Fruit fly (Drosophila melanogaster) whole organism, wandering third instar larva: ENCODE results near the gene CG42393.

ENCODE experiments used
- CG32264 ChIP-seq: fragments of 200-800 bp; sonication (Bioruptor generic); optimal IDR thresholded peaks from 2 replicates; lab custom pipeline; 2016; ENCODE audit warnings: missing biosample characterization, missing genetic modification characterization
- CG9705 ChIP-seq: fragments of 200-800 bp; sonication (Bioruptor generic); optimal IDR thresholded peaks from 2 replicates; lab custom pipeline; 2018; ENCODE audit warnings: missing biosample characterization, mild to moderate bottlenecking, missing genetic modification characterization
- CrebA ChIP-seq: fragments of 200-800 bp; sonication (Bioruptor generic); optimal IDR thresholded peaks from 2 replicates; lab custom pipeline; 2016; ENCODE audit warnings: missing biosample characterization, mild to moderate bottlenecking, missing genetic modification characterization, borderline replicate concordance
- Dfd ChIP-seq: fragments of >200 bp; optimal IDR thresholded peaks from 2 replicates; lab custom pipeline; 2017; ENCODE audit warnings: missing biosample characterization, missing genetic modification characterization
- Dif ChIP-seq: fragments of 200-275, 200-300 bp; sonication (Bioruptor generic); optimal IDR thresholded peaks from 2 replicates; lab custom pipeline; 2018; ENCODE audit warnings: missing biosample characterization, missing genetic modification characterization; ENCODE audit not compliant: partially characterized antibody
- GATAd ChIP-seq: sonication (Bioruptor generic); optimal IDR thresholded peaks from 2 replicates; lab custom pipeline; 2016; ENCODE audit warnings: missing biosample characterization, missing genetic modification characterization
- HLH106 ChIP-seq: fragments of 200-800 bp; optimal IDR thresholded peaks from 3 replicates; lab custom pipeline; 2019; ENCODE audit warnings: missing biosample characterization, mild to moderate bottlenecking, missing genetic modification characterization, moderate library complexity
- Hnf4 ChIP-seq: fragments of 200-800 bp; sonication (Bioruptor generic); optimal IDR thresholded peaks from 2 replicates; lab custom pipeline; 2016; ENCODE audit warnings: missing biosample characterization, mild to moderate bottlenecking, missing genetic modification characterization
- Hr78 ChIP-seq: fragments of >200 bp; optimal IDR thresholded peaks from 2 replicates; lab custom pipeline; 2017; ENCODE audit warnings: missing biosample characterization, missing genetic modification characterization
- Hr83 ChIP-seq: fragments of 200-300 bp; sonication (Bioruptor generic); optimal IDR thresholded peaks from 2 replicates; lab custom pipeline; 2016; ENCODE audit warnings: missing biosample characterization, mild to moderate bottlenecking, missing genetic modification characterization, moderate library complexity; ENCODE audit not compliant: poor library complexity, severe bottlenecking
- Jra ChIP-seq: sonication (Bioruptor generic); optimal IDR thresholded peaks from 2 replicates; lab custom pipeline; 2016; ENCODE audit warnings: missing biosample characterization, missing genetic modification characterization
- Mio ChIP-seq: sonication (Bioruptor generic); optimal IDR thresholded peaks from 2 replicates; lab custom pipeline; 2016; ENCODE audit warnings: missing biosample characterization, missing genetic modification characterization
- Myc ChIP-seq: fragments of >200 bp; optimal IDR thresholded peaks from 2 replicates; lab custom pipeline; 2017
- N ChIP-seq: fragments of >200 bp; optimal IDR thresholded peaks from 2 replicates; lab custom pipeline; 2018; ENCODE audit warnings: missing biosample characterization, missing external identifiers, missing genetic modification characterization
- Rel ChIP-seq, 2 experiments: fragments of 200-800 bp; sonication (Bioruptor generic) in 1 of 2; optimal IDR thresholded peaks; 2 replicates in 1 of 2; 3 replicates in 1 of 2; lab custom pipeline; 2016 to 2019; ENCODE audit warnings: mild to moderate bottlenecking in 2 of 2, missing biosample characterization in 2 of 2, missing genetic modification characterization in 2 of 2, moderate library complexity in 1 of 2
- Sp1 ChIP-seq: fragments of 200-800 bp; sonication (Bioruptor generic); optimal IDR thresholded peaks from 3 replicates; lab custom pipeline; 2019; ENCODE audit warnings: missing biosample characterization, mild to moderate bottlenecking, missing genetic modification characterization, moderate library complexity
- Vsx2 ChIP-seq: fragments of 200-300, 225-300 bp; sonication (Bioruptor generic); optimal IDR thresholded peaks from 2 replicates; lab custom pipeline; 2018; ENCODE audit warnings: missing biosample characterization, missing genetic modification characterization; ENCODE audit not compliant: partially characterized antibody
- br ChIP-seq: fragments of 200-800 bp; sonication (Bioruptor generic); optimal IDR thresholded peaks from 2 replicates; lab custom pipeline; 2016; ENCODE audit warnings: missing biosample characterization, missing genetic modification characterization
- brk ChIP-seq: fragments of 200-800 bp; sonication (Bioruptor generic); optimal IDR thresholded peaks from 2 replicates; lab custom pipeline; 2016; ENCODE audit warnings: missing biosample characterization, mild to moderate bottlenecking, missing genetic modification characterization
- dl ChIP-seq, 2 experiments: fragments of 175-275, 200-275 bp in 1 of 2; fragments of 200-275 bp in 1 of 2; sonication (Bioruptor generic); optimal IDR thresholded peaks; lab custom pipeline; 2018; ENCODE audit warnings: mild to moderate bottlenecking in 2 of 2, missing biosample characterization in 2 of 2, missing genetic modification characterization in 2 of 2, moderate library complexity in 2 of 2; ENCODE audit not compliant: partially characterized antibody in 2 of 2, insufficient read depth in 1 of 2
- dmrt93B ChIP-seq: fragments of 200-800 bp; sonication (Bioruptor generic); optimal IDR thresholded peaks from 2 replicates; lab custom pipeline; 2018; ENCODE audit warnings: missing biosample characterization, mild to moderate bottlenecking, missing genetic modification characterization
- dsf ChIP-seq: sonication (Bioruptor generic); optimal IDR thresholded peaks from 2 replicates; lab custom pipeline; 2016; ENCODE audit warnings: missing biosample characterization, missing genetic modification characterization, borderline replicate concordance
- foxo ChIP-seq, 2 experiments: fragments of 200-800 bp; sonication (Bioruptor generic); optimal IDR thresholded peaks; 2 replicates in 1 of 2; 3 replicates in 1 of 2; lab custom pipeline; 2016 to 2017; ENCODE audit warnings: missing biosample characterization in 2 of 2, missing genetic modification characterization in 2 of 2
- fru ChIP-seq: fragments of 200-800 bp; sonication (Bioruptor generic); optimal IDR thresholded peaks from 3 replicates; lab custom pipeline; 2016; ENCODE audit warnings: missing biosample characterization, mild to moderate bottlenecking, missing genetic modification characterization
- h ChIP-seq: fragments of 200-800 bp; sonication (Bioruptor generic); optimal IDR thresholded peaks from 3 replicates; lab custom pipeline; 2016; ENCODE audit warnings: missing biosample characterization, mild to moderate bottlenecking, missing genetic modification characterization
- lola ChIP-seq: fragments of >200 bp; optimal IDR thresholded peaks from 2 replicates; lab custom pipeline; 2017; ENCODE audit warnings: missing biosample characterization, missing genetic modification characterization
- sage ChIP-seq: fragments of 200-800 bp; sonication (Bioruptor generic); optimal IDR thresholded peaks from 2 replicates; lab custom pipeline; 2016; ENCODE audit warnings: missing biosample characterization, mild to moderate bottlenecking, missing genetic modification characterization
- sv ChIP-seq: fragments of 200-800 bp; sonication (Bioruptor generic); optimal IDR thresholded peaks from 3 replicates; lab custom pipeline; 2016; ENCODE audit warnings: missing biosample characterization, missing genetic modification characterization
- tai ChIP-seq: sonication (Bioruptor generic); optimal IDR thresholded peaks from 2 replicates; lab custom pipeline; 2016; ENCODE audit warnings: missing biosample characterization, missing genetic modification characterization
- usp ChIP-seq: fragments of >200 bp; optimal IDR thresholded peaks from 2 replicates; lab custom pipeline; 2017; ENCODE audit warnings: missing biosample characterization, missing genetic modification characterization
- woc ChIP-seq: sonication (Bioruptor generic); optimal IDR thresholded peaks from 2 replicates; lab custom pipeline; 2016; ENCODE audit warnings: missing biosample characterization, mild to moderate bottlenecking, missing genetic modification characterization

The CG42393 gene

DNA sequence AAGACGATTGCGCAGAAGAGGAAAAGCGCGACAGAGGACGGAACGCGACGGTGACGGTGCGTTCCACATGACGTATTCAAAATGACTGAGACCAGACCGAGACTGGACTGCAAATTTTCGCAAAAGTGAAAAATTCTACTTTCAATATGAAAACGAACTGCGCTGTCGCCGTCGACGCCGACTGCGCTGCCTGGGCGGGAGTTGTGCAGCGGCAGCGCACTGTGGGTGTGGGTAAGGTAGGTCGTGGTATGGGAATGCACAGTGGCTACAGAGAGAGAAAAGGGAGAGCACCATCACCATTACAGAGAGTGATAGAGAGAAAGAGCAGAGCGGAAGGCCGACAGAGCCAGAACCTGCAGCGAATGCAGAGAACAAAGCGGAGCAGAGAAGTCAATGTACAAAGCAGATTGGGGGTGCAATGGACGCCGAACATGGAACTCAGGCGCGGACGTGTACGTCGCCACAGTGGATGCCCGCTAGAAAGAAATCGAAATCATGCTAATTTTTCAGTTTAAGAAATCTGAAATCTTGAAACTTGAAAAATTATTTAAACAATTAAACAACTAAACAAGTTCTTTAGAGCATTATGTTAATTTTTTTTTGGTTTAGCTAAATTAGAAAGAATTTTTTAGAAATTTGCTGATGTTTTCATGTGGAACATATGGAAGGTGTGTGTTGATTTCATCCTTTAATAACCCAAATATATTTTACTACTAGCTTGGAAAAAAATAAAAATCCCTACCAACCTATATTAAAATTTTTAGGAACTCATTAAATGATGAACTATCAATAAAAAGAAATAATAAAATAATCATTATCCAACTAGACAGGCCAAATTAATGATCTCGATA, 22.3 kb downstream of the CG42393 start, which contains the start of gene Eip75B (continued):
- TF ChIP-seq br (GFP tag; lab: Kevin White, UChicago), result peak; percentile 42
- TF ChIP-seq lola (GFP tag; lab: Kevin White, UChicago), result no peak
- peak; percentile 21 to 72 for TF ChIP-seq dl (GFP tag; optimal IDR thresholded peaks at IDR 0.05; lab: Kevin White, UChicago; ENCODE audit: insufficient read depth in 1 of 2, partially characterized antibody in 2 of 2)
- TF ChIP-seq Hr78 (GFP tag; lab: Kevin White, UChicago), result no peak

DNA sequence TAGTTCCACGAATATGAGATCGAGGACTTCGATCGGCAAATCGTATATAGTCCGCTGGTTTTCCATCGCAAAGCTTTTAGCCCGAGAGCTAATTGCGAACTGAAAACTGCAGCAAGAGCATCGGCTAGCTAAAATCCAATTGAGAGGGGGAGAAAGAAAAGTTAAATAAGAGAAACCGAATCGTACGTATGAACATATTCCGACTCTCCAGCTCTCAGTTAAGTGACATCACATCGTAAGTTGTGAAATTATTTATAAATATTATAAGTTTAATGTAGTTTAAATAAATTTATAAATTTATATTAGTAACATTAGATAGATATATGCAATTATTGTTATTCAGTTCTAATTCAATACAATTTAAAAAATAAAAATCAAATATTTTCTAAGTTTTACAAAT, 27.5 kb downstream of the CG42393 start, which contains the start of gene CG44006:
Gene CG44006 (minus strand): TSS at position 101 of the 400 bp plus-strand sequence.
- TF ChIP-seq GATAd, result no peak
- no peak for TF ChIP-seq sage
- TF ChIP-seq sv (GFP tag; lab: Kevin White, UChicago), result no peak
- no peak for TF ChIP-seq Myc (lab: Kevin White, UChicago)
- TF ChIP-seq woc, result no peak
- TF ChIP-seq Rel (GFP tag; optimal IDR thresholded peaks at IDR 0.05; lab: Kevin White, UChicago), result no peak
- TF ChIP-seq Rel (tag; optimal IDR thresholded peaks at IDR 0.05; lab: Kevin White, UChicago), result no peak
- TF ChIP-seq h (GFP tag; lab: Kevin White, UChicago), result no peak
- TF ChIP-seq dl (GFP tag; optimal IDR thresholded peaks at IDR 0.05; lab: Kevin White, UChicago; ENCODE audit: insufficient read depth in 1 of 2, partially characterized antibody in 2 of 2), result no peak
- TF ChIP-seq N, result no peak
- no peak for TF ChIP-seq dmrt93B (GFP tag; lab: Kevin White, UChicago)
- no peak for TF ChIP-seq fru
- TF ChIP-seq Vsx2, result no peak
- no peak for TF ChIP-seq Hr78 (GFP tag; lab: Kevin White, UChicago)
- TF ChIP-seq Hr83 (GFP tag; lab: Kevin White, UChicago), result no peak
- no peak for TF ChIP-seq lola (GFP tag; lab: Kevin White, UChicago)
- TF ChIP-seq brk, result no peak
- TF ChIP-seq usp, result no peak

DNA sequence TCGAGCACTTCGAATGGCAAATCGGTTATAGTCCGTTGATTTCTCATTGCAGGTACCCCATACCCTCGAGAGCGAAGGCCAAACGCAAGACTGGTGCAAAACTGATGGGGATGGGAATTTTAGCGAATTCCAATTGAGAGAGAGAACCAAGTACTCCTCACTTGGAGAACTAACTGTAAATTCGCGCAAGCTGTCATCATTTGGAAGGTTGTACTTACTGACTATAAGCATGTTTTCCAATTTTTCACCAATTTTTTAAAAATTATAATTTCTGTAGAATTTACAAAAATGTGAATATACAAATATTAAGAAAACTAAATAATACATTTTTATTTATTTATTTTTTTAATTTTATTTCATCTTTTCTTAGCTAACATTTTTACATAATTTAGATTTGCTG, 29.5 kb downstream of the CG42393 start, which contains the start of gene CG44005:
Gene CG44005 (minus strand): TSS at position 101 of the 400 bp plus-strand sequence.
- TF ChIP-seq tai (no peak), CG32264 (GFP tag; lab: Kevin White, UChicago) (no peak), CrebA (GFP tag; lab: Kevin White, UChicago) (no peak), GATAd (no peak), dsf (GFP tag; lab: Kevin White, UChicago) (no peak), Myc (lab: Kevin White, UChicago) (no peak), foxo (GFP tag; optimal IDR thresholded peaks at IDR 0.05; lab: Kevin White, UChicago) (no peak), dmrt93B (GFP tag; lab: Kevin White, UChicago) (no peak), Dfd (GFP tag; lab: Kevin White, UChicago) (no peak), Hnf4 (no peak), N (no peak), usp (no peak), Hr78 (GFP tag; lab: Kevin White, UChicago) (no peak), brk (no peak)

DNA sequence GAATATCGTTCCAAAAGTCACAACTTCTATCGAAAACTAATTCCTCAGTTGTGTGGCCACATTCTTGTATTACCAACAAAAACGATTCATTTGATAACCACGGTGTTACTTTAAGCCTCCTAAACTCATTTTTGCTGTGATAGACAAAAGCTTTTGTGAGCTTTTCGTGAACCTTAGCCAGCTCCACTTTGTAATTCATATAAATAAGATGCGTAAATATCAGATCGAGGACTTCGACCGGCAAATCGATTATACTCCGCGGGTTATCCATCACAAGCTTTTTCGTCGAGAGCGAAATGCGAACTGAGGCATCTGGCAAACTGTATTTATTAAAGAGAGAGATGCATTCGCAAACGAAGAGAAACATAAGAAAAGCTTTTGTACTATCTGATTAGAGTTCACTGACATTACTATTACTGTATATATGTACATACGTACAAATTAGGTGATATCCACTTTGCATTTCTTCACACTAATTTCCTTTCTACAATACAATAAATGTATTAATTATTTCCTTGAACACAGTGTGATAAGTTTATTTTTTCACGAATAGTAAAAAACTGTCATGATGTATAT, 31.1 kb downstream of the CG42393 start, which contains the start of gene CG44004:
Gene CG44004 (minus strand): TSS at position 305 of the 576 bp plus-strand sequence.
- TF ChIP-seq br (GFP tag; lab: Kevin White, UChicago) (no peak), sage (no peak), tai (no peak), usp (no peak), CrebA (GFP tag; lab: Kevin White, UChicago) (no peak), Hnf4 (no peak), CG9705 (GFP tag; lab: Kevin White, UChicago) (no peak), Hr78 (GFP tag; lab: Kevin White, UChicago) (no peak), brk (no peak), fru (no peak), Mio (GFP tag; lab: Kevin White, UChicago) (no peak), GATAd (no peak), HLH106 (no peak), dsf (GFP tag; lab: Kevin White, UChicago) (no peak), Dif (GFP tag; lab: Kevin White, UChicago) (no peak), Sp1 (GFP tag; lab: Kevin White, UChicago) (no peak), dl (GFP tag; optimal IDR thresholded peaks at IDR 0.05; lab: Kevin White, UChicago; ENCODE audit: insufficient read depth in 1 of 2, partially characterized antibody in 2 of 2) (no peak), woc (no peak), Jra (GFP tag; lab: Kevin White, UChicago) (no peak), Vsx2 (no peak)
